Fruit fly (Drosophila melanogaster): Measurements from ENCODE around the gene Es2.

Es2 gene

DNA sequence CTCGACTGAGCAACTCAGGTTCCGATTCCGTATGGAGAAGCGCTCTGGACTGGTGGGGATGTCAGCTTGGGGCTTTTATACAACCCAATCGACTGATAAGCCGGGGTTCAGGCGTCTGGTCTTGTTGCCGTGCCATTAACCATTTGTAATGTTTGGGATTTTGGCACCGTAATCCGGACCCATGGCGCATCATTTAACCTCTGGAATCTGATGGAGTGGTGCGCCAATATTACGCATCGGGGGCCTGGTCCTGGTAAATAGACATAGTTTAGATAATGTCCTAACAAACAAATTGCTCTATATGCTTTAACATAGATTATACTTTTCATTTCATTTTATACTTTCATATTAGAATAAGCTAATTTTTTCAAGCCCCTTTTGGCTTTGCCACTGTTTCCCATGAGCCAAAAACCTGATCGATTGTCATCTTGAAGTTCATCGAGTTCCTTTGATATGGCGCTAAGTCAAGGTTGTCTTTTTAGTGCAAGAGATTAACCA, 7.7 kb downstream of the Es2 start, which contains the start of gene CG12116:
TSS of gene CG12116 (minus strand) at position 51 of the 498 bp plus-strand sequence.
- TF ChIP-seq sug (tag; optimal IDR thresholded peaks at IDR 0.05) (peak; percentile 25), Pdp1 (GFP tag; optimal IDR thresholded peaks at IDR 0.05) (peak in 1 of 2 experiments; percentile 24), CG17829 (tag; optimal IDR thresholded peaks at IDR 0.05) (no peak), mam (GFP tag; optimal IDR thresholded peaks at IDR 0.05) (no peak), Oli (tag; optimal IDR thresholded peaks at IDR 0.05) (no peak), Hand (GFP tag; optimal IDR thresholded peaks at IDR 0.05) (no peak), GATAe (GFP tag; conservative IDR thresholded peaks at IDR 0.05) (no peak), lov (optimal IDR thresholded peaks at IDR 0.05) (no peak), lov (GFP tag; IDR thresholded peaks at IDR 0.05) (no peak), sna (GFP tag; IDR thresholded peaks at IDR 0.05; ENCODE audit: partially characterized antibody) (no peak), nom (GFP tag; optimal IDR thresholded peaks at IDR 0.05) (no peak)

dm6 chrX:8469606-8470005, 8.3 kb downstream of the Es2 start:
- peak in 1 of 2 experiments; percentile 68 for TF ChIP-seq Pdp1 (GFP tag; optimal IDR thresholded peaks at IDR 0.05)
- TF ChIP-seq Hey (tag; optimal IDR thresholded peaks at IDR 0.05) = no peak
- no peak for TF ChIP-seq toy (GFP tag; IDR thresholded peaks at IDR 0.05)

DNA sequence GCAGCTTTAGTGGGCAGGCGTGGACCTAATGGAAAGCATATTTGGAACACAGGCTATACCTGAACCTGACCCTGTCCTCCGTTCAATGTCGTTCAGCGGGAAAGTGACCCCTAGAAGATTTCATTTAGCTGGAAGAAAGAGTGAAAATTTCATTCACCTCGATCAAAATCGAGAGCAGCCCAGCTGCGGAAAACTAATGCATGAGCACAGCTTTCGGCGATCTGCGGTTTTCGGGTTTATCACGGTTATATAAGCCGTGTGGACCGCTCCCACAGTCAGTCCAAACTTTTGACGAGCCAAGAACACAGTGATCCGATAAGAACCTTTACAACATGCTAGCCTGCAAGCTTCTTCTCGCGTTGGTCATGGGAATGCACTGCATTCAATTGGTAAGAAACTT, 9.3 kb downstream of the Es2 start, which contains the start of gene Cp7Fa:
TSS of gene Cp7Fa (plus strand) at position 301 of the 400 bp plus-strand sequence.
- no peak for TF ChIP-seq CG17385 (GFP tag; optimal IDR thresholded peaks at IDR 0.05)

DNA sequence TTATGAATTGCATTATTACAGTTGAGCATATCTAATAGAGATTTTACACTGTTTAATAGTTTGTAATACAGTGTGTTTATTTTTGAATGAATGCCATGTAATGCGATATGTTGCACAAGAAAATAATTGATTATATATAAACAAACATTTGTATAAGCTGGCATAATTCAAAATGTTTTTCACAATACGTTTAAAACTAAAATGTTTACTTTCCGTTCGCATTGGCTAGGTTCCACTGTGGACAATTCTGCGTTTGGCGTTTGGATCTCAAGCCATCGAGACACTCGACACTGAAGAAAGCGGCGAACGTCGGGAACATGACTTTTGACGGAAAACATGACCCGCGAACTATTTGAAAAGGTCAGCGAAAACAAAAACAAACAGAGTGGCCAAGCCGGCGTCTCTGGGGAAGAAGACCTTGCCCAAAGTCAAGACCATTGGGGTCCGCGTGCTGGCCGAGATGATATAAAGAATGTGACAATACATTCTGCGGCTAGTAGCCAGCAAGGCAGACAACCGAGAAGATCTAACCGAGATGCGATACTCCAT, 12.1 kb downstream of the Es2 start, which contains the start of gene Cp7Fb:
TSS of gene Cp7Fb (plus strand) at position 499 of the 549 bp plus-strand sequence.
- TF ChIP-seq seq (GFP tag; IDR thresholded peaks at IDR 0.05) = no peak
- TF ChIP-seq NC2α (GFP tag; optimal IDR thresholded peaks at IDR 0.05) = no peak
- TF ChIP-seq stwl (tag; optimal IDR thresholded peaks at IDR 0.05) = no peak
- no peak for TF ChIP-seq mld (GFP tag; IDR thresholded peaks at IDR 0.05; ENCODE audit: partially characterized antibody)
- no peak for TF ChIP-seq CG11398 (GFP tag; optimal IDR thresholded peaks at IDR 0.05)
- no peak for TF ChIP-seq CG10431 (GFP tag; optimal IDR thresholded peaks at IDR 0.05)
- no peak for TF ChIP-seq bbx (GFP tag; IDR thresholded peaks at IDR 0.05; ENCODE audit: partially characterized antibody)
- no peak for TF ChIP-seq Ssrp (tag; optimal IDR thresholded peaks at IDR 0.05)
- TF ChIP-seq sr (GFP tag; IDR thresholded peaks at IDR 0.05) = no peak
- no peak for TF ChIP-seq fru (optimal IDR thresholded peaks at IDR 0.05)
- no peak for TF ChIP-seq CG8359 (GFP tag; optimal IDR thresholded peaks at IDR 0.05; ENCODE audit: borderline replicate concordance)
- no peak for TF ChIP-seq Max (GFP tag; optimal IDR thresholded peaks at IDR 0.05)
- TF ChIP-seq MBD-R2 (GFP tag; IDR thresholded peaks at IDR 0.05) = no peak
- no peak for TF ChIP-seq org-1 (GFP tag; optimal IDR thresholded peaks at IDR 0.05)
- TF ChIP-seq disco-r (GFP tag; optimal IDR thresholded peaks at IDR 0.05) = no peak
- no peak for TF ChIP-seq unpg (GFP tag; optimal IDR thresholded peaks at IDR 0.05)
- TF ChIP-seq CG3726 (GFP tag; IDR thresholded peaks at IDR 0.05) = no peak
- TF ChIP-seq CG1792 (GFP tag; optimal IDR thresholded peaks at IDR 0.05) = no peak
- TF ChIP-seq CG14667 (GFP tag; IDR thresholded peaks at IDR 0.05) = no peak
- no peak for TF ChIP-seq CG17361 (GFP tag; IDR thresholded peaks at IDR 0.05)

DNA sequence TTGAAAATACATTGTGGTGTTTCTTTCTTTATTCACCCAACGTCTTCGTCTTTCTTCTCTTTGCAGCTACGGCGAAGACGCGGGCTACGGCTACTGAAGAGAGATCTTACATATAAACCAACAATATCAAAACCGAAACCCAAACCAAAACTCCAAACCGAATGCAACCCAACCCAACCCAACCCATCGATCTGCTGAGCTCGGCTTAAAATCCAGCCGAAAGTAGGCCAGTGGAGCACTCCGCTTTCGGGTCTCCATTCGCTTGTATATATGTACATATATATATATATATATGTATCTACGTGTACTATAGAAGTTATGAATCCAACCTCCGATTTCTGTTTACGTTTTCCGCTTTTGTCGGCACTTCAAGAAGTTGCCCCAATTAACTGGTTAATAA, 14.4 kb downstream of the Es2 start:
- TF ChIP-seq CG5180 (GFP tag; optimal IDR thresholded peaks at IDR 0.05) (peak; percentile 29), bigmax (GFP tag; optimal IDR thresholded peaks at IDR 0.05) (no peak)
